Worm (Caenorhabditis elegans) whole organism, mixed stage, embryonic: ENCODE measurements around the gene ZK930.6.
A peak's percentile ranks its signal among the peaks of the same experiment; 100 is the strongest.

Experiments
- M03D4.4 ChIP-seq: sonication (generic microtip); optimal IDR thresholded peaks from 2 replicates; lab custom pipeline; 2017; ENCODE audit warnings: mild to moderate bottlenecking, missing genetic modification characterization, missing compliant biosample characterization
- bed-3 ChIP-seq: fragments of 200-800 bp; sonication (Bioruptor generic); optimal IDR thresholded peaks from 3 replicates; lab custom pipeline; 2018; ENCODE audit warnings: mild to moderate bottlenecking, missing genetic modification characterization, moderate library complexity, missing compliant biosample characterization
- blmp-1 ChIP-seq: fragments of 150-350 bp; optimal IDR thresholded peaks from 2 replicates; lab custom pipeline; 2014; ENCODE audit warnings: missing biosample characterization, missing genetic modification characterization
- ceh-39 ChIP-seq: fragments of 150-350 bp; optimal IDR thresholded peaks from 2 replicates; lab custom pipeline; 2014; ENCODE audit warnings: missing biosample characterization, missing genetic modification characterization
- ceh-43 ChIP-seq: fragments of 200-800 bp; sonication (Bioruptor generic); optimal IDR thresholded peaks from 2 replicates; lab custom pipeline; 2018; ENCODE audit warnings: mild to moderate bottlenecking, missing genetic modification characterization, moderate library complexity, missing compliant biosample characterization
- ceh-83 ChIP-seq: fragments of 200-800 bp; sonication (Bioruptor generic); optimal IDR thresholded peaks from 2 replicates; lab custom pipeline; 2018; ENCODE audit warnings: mild to moderate bottlenecking, missing genetic modification characterization, missing compliant biosample characterization
- ces-1 ChIP-seq: fragments of 150-350 bp; optimal IDR thresholded peaks from 2 replicates; lab custom pipeline; 2014; ENCODE audit warnings: missing biosample characterization, missing genetic modification reagents, missing genetic modification characterization
- cnd-1 ChIP-seq: fragments of 200-800 bp; sonication (Bioruptor generic); optimal IDR thresholded peaks from 2 replicates; lab custom pipeline; 2018; ENCODE audit warnings: mild to moderate bottlenecking, missing genetic modification characterization, missing compliant biosample characterization
- drap-1 ChIP-seq: fragments of 200-800 bp; sonication (Bioruptor generic); optimal IDR thresholded peaks from 3 replicates; lab custom pipeline; 2018; ENCODE audit warnings: mild to moderate bottlenecking, missing genetic modification characterization, missing compliant biosample characterization
- elt-1 ChIP-seq: sonication (generic microtip); optimal IDR thresholded peaks from 2 replicates; lab custom pipeline; 2017; ENCODE audit warnings: missing genetic modification characterization, mild to moderate bottlenecking, missing compliant biosample characterization, antibody characterized with exemption, moderate library complexity, borderline replicate concordance; ENCODE audit not compliant: insufficient read depth
- elt-3 ChIP-seq: fragments of 150-350 bp; optimal IDR thresholded peaks from 2 replicates; lab custom pipeline; 2014; ENCODE audit warnings: missing biosample characterization, missing genetic modification characterization
- flh-1 ChIP-seq: fragments of 200-800 bp; sonication (Bioruptor generic); optimal IDR thresholded peaks from 2 replicates; lab custom pipeline; 2018; ENCODE audit warnings: mild to moderate bottlenecking, missing genetic modification characterization, moderate library complexity, missing compliant biosample characterization
- ham-2 ChIP-seq: fragments of 200-800 bp; sonication (Bioruptor generic); optimal IDR thresholded peaks from 2 replicates; lab custom pipeline; 2018; ENCODE audit warnings: mild to moderate bottlenecking, missing genetic modification characterization, missing compliant biosample characterization
- hlh-1 ChIP-seq: fragments of 150-350 bp; optimal IDR thresholded peaks from 2 replicates; lab custom pipeline; 2014; ENCODE audit warnings: missing biosample characterization, missing genetic modification reagents, missing genetic modification characterization
- lin-13 ChIP-seq: fragments of 150-350 bp; optimal IDR thresholded peaks from 2 replicates; lab custom pipeline; 2014; ENCODE audit warnings: missing biosample characterization, missing genetic modification characterization
- lin-32 ChIP-seq: fragments of 200-800 bp; sonication (Bioruptor generic); optimal IDR thresholded peaks from 2 replicates; lab custom pipeline; 2018; ENCODE audit warnings: mild to moderate bottlenecking, missing genetic modification characterization, missing compliant biosample characterization
- lsy-2 ChIP-seq: fragments of 150-350 bp; optimal IDR thresholded peaks from 2 replicates; lab custom pipeline; 2014; ENCODE audit warnings: missing biosample characterization, missing genetic modification characterization
- mab-5 ChIP-seq: fragments of 150-350 bp; optimal IDR thresholded peaks from 2 replicates; lab custom pipeline; 2014; ENCODE audit warnings: missing biosample characterization, missing genetic modification characterization
- mep-1 ChIP-seq: fragments of 150-350 bp; optimal IDR thresholded peaks from 2 replicates; lab custom pipeline; 2017; ENCODE audit warnings: missing biosample characterization, missing genetic modification reagents, missing genetic modification characterization, inconsistent platforms
- mls-2 ChIP-seq: sonication (generic microtip); optimal IDR thresholded peaks from 2 replicates; lab custom pipeline; 2016; ENCODE audit warnings: mild to moderate bottlenecking, missing genetic modification characterization, moderate library complexity, missing compliant biosample characterization
- nhr-12 ChIP-seq: fragments of 150-350 bp; optimal IDR thresholded peaks from 2 replicates; lab custom pipeline; 2014; ENCODE audit warnings: missing biosample characterization, missing genetic modification characterization
- nhr-2 ChIP-seq: fragments of 150-350 bp; optimal IDR thresholded peaks from 2 replicates; lab custom pipeline; 2014; ENCODE audit warnings: missing biosample characterization, missing genetic modification characterization
- nhr-237 ChIP-seq: fragments of 150-350 bp; optimal IDR thresholded peaks from 2 replicates; lab custom pipeline; 2014; ENCODE audit warnings: missing biosample characterization, missing genetic modification characterization
- nhr-28 ChIP-seq: fragments of 150-350 bp; optimal IDR thresholded peaks from 2 replicates; lab custom pipeline; 2014; ENCODE audit warnings: missing biosample characterization, missing genetic modification characterization
- pha-4 ChIP-seq: fragments of 150-350 bp; optimal IDR thresholded peaks from 2 replicates; lab custom pipeline; 2018; ENCODE audit warnings: missing biosample characterization, missing genetic modification reagents, missing genetic modification characterization
- sem-2 ChIP-seq: fragments of 200-800 bp; sonication (Bioruptor generic); optimal IDR thresholded peaks from 2 replicates; lab custom pipeline; 2018; ENCODE audit warnings: mild to moderate bottlenecking, missing genetic modification characterization, missing compliant biosample characterization
- snpc-4 ChIP-seq: fragments of 150-350 bp; optimal IDR thresholded peaks from 2 replicates; lab custom pipeline; 2014; ENCODE audit warnings: missing biosample characterization, missing genetic modification characterization
- tbx-8 ChIP-seq: fragments of 200-800 bp; sonication (Bioruptor generic); optimal IDR thresholded peaks from 2 replicates; lab custom pipeline; 2018; ENCODE audit warnings: mild to moderate bottlenecking, missing genetic modification characterization, moderate library complexity, missing compliant biosample characterization
- unc-120 ChIP-seq: sonication (generic microtip); optimal IDR thresholded peaks from 2 replicates; lab custom pipeline; 2017; ENCODE audit warnings: missing genetic modification characterization, missing compliant biosample characterization; ENCODE audit not compliant: poor library complexity, severe bottlenecking
- unc-39 ChIP-seq: fragments of 150-350 bp; optimal IDR thresholded peaks from 2 replicates; lab custom pipeline; 2014; ENCODE audit warnings: missing biosample characterization, missing genetic modification characterization
- unc-62 ChIP-seq: fragments of 150-350 bp; optimal IDR thresholded peaks from 2 replicates; lab custom pipeline; 2014; ENCODE audit warnings: missing biosample characterization, missing genetic modification reagents, missing genetic modification characterization
- zip-8 ChIP-seq: fragments of 150-350 bp; optimal IDR thresholded peaks from 2 replicates; lab custom pipeline; 2014; ENCODE audit warnings: missing biosample characterization, missing genetic modification characterization
- ztf-11 ChIP-seq: fragments of 150-350 bp; optimal IDR thresholded peaks from 2 replicates; lab custom pipeline; 2014; ENCODE audit warnings: missing biosample characterization, missing genetic modification characterization

ZK930.6 gene

ce11 chrII:11839116-11839515 lies 44.6 kb upstream of the ZK930.6 start:
- TF ChIP-seq lsy-2 (tag; lab: Kevin White, UChicago) (no peak), mls-2 (tag; lab: Kevin White, UChicago) (no peak), elt-1 (tag; lab: Kevin White, UChicago) (no peak), bed-3 (GFP tag; lab: Kevin White, UChicago) (no peak), nhr-12 (tag; lab: Kevin White, UChicago) (no peak), ztf-11 (tag; lab: Kevin White, UChicago) (no peak), M03D4.4 (tag; lab: Kevin White, UChicago) (no peak), ceh-43 (no peak), ceh-83 (GFP tag; lab: Kevin White, UChicago) (no peak), elt-3 (tag; lab: Kevin White, UChicago) (no peak), snpc-4 (tag; lab: Kevin White, UChicago) (no peak), nhr-237 (no peak), cnd-1 (tag; lab: Kevin White, UChicago) (no peak), lin-32 (GFP tag; lab: Kevin White, UChicago) (no peak), zip-8 (tag; lab: Kevin White, UChicago) (no peak), mab-5 (tag; lab: Kevin White, UChicago) (no peak), unc-62 (GFP tag; lab: Kevin White, UChicago) (no peak)

DNA sequence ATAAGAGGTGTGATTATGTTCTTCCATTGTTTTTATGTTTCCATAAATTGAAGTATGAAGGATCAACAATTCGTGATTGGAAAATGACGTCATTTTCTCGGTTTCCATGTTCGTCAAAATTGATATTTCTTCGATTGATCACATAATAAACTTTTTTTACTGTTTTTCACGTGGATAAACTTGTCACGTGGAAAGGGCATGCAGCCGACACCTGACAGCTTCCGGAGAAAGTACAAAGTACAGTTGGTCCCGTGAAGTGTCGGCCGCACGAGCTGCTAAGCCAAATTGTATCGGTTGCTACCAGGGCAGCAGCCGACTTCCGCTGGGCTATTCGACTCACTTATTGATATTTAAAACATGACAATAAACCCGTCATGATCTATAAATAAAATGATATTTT lies 42.1 kb upstream of the ZK930.6 start:
- peak; percentile 49 for TF ChIP-seq ham-2 (GFP tag; lab: Kevin White, UChicago)
- no peak for TF ChIP-seq tbx-8 (GFP tag; lab: Kevin White, UChicago)
- TF ChIP-seq zip-8 (tag; lab: Kevin White, UChicago): no peak

DNA sequence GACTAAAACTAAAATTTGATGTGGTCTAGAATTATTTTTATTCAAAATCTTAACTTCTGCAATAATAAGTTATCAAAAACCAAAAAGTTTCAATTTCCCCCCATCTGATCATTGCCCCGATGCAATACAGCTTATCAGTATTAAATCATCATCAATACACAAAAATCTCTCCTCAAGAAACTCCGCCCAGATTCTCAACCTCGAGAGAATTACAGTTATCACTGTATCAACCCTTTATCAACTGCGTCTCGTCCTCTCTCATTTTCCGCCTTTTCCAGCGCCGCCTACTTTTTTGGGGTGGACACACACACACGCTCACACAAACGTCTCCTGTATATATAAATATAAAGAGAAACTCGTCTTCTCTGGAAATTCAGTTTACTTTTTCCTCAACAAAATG lies 41.4 kb upstream of the ZK930.6 start, which contains the start of gene T27D12.1:
T27D12.1 (plus strand) TSS at position 301 of the 400 bp plus-strand sequence.
- no peak for TF ChIP-seq unc-62 (GFP tag; lab: Kevin White, UChicago)
- TF ChIP-seq cnd-1 (tag; lab: Kevin White, UChicago): no peak
- no peak for TF ChIP-seq lsy-2 (tag; lab: Kevin White, UChicago)
- TF ChIP-seq sem-2 (GFP tag; lab: Kevin White, UChicago): no peak

DNA sequence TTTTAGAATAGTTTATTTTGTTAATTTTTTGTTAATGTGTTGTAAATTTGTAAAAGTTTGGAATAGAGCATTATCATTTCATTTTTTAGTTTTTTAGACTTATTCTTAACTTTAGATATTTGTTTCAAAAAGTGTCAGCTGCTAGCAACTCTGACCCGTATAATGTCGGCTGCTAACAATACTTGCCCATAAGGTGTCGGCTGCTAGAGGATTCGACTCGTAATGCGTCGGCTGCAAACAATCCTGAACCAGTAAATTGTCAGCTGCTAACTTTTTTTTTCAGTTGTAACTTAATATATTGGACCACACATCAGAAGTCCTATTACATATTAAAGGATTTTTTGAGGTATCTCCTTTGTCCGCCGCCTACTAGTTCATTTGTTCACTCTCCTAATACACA lies 41.0 kb upstream of the ZK930.6 start:
- no peak for TF ChIP-seq ham-2 (GFP tag; lab: Kevin White, UChicago)
- TF ChIP-seq hlh-1: no peak
- no peak for TF ChIP-seq nhr-2 (tag; lab: Kevin White, UChicago)
- TF ChIP-seq drap-1: no peak
- no peak for TF ChIP-seq mab-5 (tag; lab: Kevin White, UChicago)
- no peak for TF ChIP-seq ztf-11 (tag; lab: Kevin White, UChicago)
- TF ChIP-seq unc-39: no peak
- no peak for TF ChIP-seq ces-1
- TF ChIP-seq cnd-1 (tag; lab: Kevin White, UChicago): no peak
- no peak for TF ChIP-seq elt-3 (tag; lab: Kevin White, UChicago)
- no peak for TF ChIP-seq lin-13 (tag; lab: Kevin White, UChicago)
- TF ChIP-seq mep-1 (tag; lab: Kevin White, UChicago): no peak
- TF ChIP-seq unc-120 (tag; lab: Kevin White, UChicago): no peak
- no peak for TF ChIP-seq snpc-4 (tag; lab: Kevin White, UChicago)
- TF ChIP-seq bed-3 (GFP tag; lab: Kevin White, UChicago): no peak
- no peak for TF ChIP-seq ceh-83 (GFP tag; lab: Kevin White, UChicago)
- TF ChIP-seq flh-1: no peak
- TF ChIP-seq ceh-39 (tag; lab: Kevin White, UChicago): no peak
- TF ChIP-seq ceh-43: no peak

ce11 chrII:11843441-11843840 lies 40.3 kb upstream of the ZK930.6 start:
- TF ChIP-seq unc-62 (GFP tag; lab: Kevin White, UChicago) (no peak), pha-4 (tag; lab: Kevin White, UChicago) (no peak), tbx-8 (GFP tag; lab: Kevin White, UChicago) (no peak), ceh-43 (no peak), nhr-28 (no peak), drap-1 (no peak), lsy-2 (tag; lab: Kevin White, UChicago) (no peak), nhr-2 (tag; lab: Kevin White, UChicago) (no peak), sem-2 (GFP tag; lab: Kevin White, UChicago) (no peak), elt-3 (tag; lab: Kevin White, UChicago) (no peak), blmp-1 (tag; lab: Kevin White, UChicago) (no peak), ceh-83 (GFP tag; lab: Kevin White, UChicago) (no peak), bed-3 (GFP tag; lab: Kevin White, UChicago) (no peak), lin-13 (tag; lab: Kevin White, UChicago) (no peak)
